2 worm cellular contexts compared by ENCODE assay signal in the genomic region with DNA sequence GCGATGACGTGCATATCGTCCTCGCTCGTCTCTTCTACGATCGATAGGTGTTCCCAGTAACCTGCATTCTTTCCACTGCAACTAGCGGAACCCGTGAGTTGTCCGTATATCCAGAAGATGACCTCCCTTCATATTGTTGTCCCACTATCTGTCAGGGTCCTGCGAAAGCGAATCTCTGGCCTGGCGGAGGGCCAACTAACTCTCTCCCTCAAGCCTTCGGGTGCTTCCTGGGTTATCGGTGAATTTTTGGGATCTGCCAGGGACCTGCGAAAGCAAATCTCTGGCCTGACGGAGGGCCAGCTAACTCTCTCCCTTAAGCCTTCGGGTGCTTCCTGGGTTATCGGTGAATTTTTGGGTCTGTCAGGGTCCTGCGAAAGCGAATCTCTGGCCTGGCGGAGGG.
TF ChIP-seq lines count a peak whose summit lies in the region.
"Not testable (repeated sequence)": the region's sequence is repeated elsewhere in the genome, so short reads cannot be mapped to it uniquely, and the experiment has no call there.

No protein-coding gene starts in this region.

TF ChIP-seq in whole organism, L4 larva, 104 proteins besides CTCF, POLR2A, EP300 and RAD21:
- TF ChIP-seq lin-38 (GFP tag; IDR thresholded peaks at IDR 0.05; lab: Robert Waterston, UW) (peak; percentile 39; the same call in 1 of the 2 replicates), set-16 (GFP tag; IDR thresholded peaks at IDR 0.05; lab: Robert Waterston, UW) (peak; percentile 69)

TF ChIP-seq in whole organism, young adult, 124 proteins besides CTCF, POLR2A, EP300 and RAD21:
- TF ChIP-seq madf-6 (GFP tag; IDR thresholded peaks at IDR 0.05; lab: Robert Waterston, UW): peak; percentile 33; the same call in 1 of the 2 replicates
- TF ChIP-seq snpc-4 (GFP tag; optimal IDR thresholded peaks at IDR 0.05; lab: Kevin White, UChicago): not testable (repeated sequence)
- peak in 1 of 4 experiments; percentile 58 for TF ChIP-seq snpc-4 (tag; optimal IDR thresholded peaks at IDR 0.05; lab: Kevin White, UChicago)
- 0 out of 2 replicates have a peak, but pooled peaks have one; percentile 35 for TF ChIP-seq zfh-2 (GFP tag; conservative IDR thresholded peaks at IDR 0.05; lab: Robert Waterston, UW)
- peak; percentile 23; the same call in 1 of the 2 replicates for TF ChIP-seq egrh-3 (GFP tag; IDR thresholded peaks at IDR 0.05; lab: Robert Waterston, UW)
- peak; percentile 16; the same call in 1 of the 2 replicates for TF ChIP-seq hmg-1.2 (GFP tag; IDR thresholded peaks at IDR 0.05; lab: Robert Waterston, UW)
- TF ChIP-seq ekl-4 (GFP tag; IDR thresholded peaks at IDR 0.05; lab: Robert Waterston, UW): 0 out of 2 replicates have a peak, but pooled peaks have one; percentile 33
- 0 out of 2 replicates have a peak, but pooled peaks have one; percentile 30 for TF ChIP-seq mcd-1 (GFP tag; IDR thresholded peaks at IDR 0.05; lab: Robert Waterston, UW)
- peak; percentile 71 for TF ChIP-seq lin-26 (GFP tag; IDR thresholded peaks at IDR 0.05; lab: Robert Waterston, UW)
